Fruit fly (Drosophila melanogaster): Measurements from ENCODE around the gene CG13310.

- TF ChIP-seq insv (GFP tag; optimal IDR thresholded peaks at IDR 0.05) (no peak), crc (GFP tag; optimal IDR thresholded peaks at IDR 0.05) (no peak), tgo (GFP tag; IDR thresholded peaks at IDR 0.05) (no peak), CG3163 (GFP tag; optimal IDR thresholded peaks at IDR 0.05) (no peak), nom (GFP tag; optimal IDR thresholded peaks at IDR 0.05) (no peak), mam (GFP tag; optimal IDR thresholded peaks at IDR 0.05) (no peak), GATAe (GFP tag; conservative IDR thresholded peaks at IDR 0.05) (no peak), CG30431 (GFP tag; optimal IDR thresholded peaks at IDR 0.05) (no peak), ap (GFP tag; IDR thresholded peaks at IDR 0.05) (no peak), CG8478 (optimal IDR thresholded peaks at IDR 0.05) (no peak), CG14710 (tag; optimal IDR thresholded peaks at IDR 0.05) (no peak), croc (GFP tag; conservative IDR thresholded peaks at IDR 0.05) (no peak), lbe (GFP tag; optimal IDR thresholded peaks at IDR 0.05) (no peak), Hr51 (GFP tag; optimal IDR thresholded peaks at IDR 0.05) (no peak)
Measured at dm6 chr3L:8808244-8808643, 7.9 kb upstream of the CG13310 start, which contains the start of gene CG13308.

Data from whole organism, embryonic.